Worm (Caenorhabditis elegans) whole organism, early embryonic: Measurements from ENCODE around the gene pho-5.

Source experiments
- B0310.2 ChIP-seq: sonication (generic microtip); optimal IDR thresholded peaks from 2 replicates; lab custom pipeline; 2016; ENCODE audit warnings: mild to moderate bottlenecking, missing genetic modification characterization, missing compliant biosample characterization
- F13C5.2 ChIP-seq: sonication (generic microtip); optimal IDR thresholded peaks from 2 replicates; lab custom pipeline; 2017; ENCODE audit warnings: mild to moderate bottlenecking, missing genetic modification characterization, inconsistent platforms, missing compliant biosample characterization
- ama-1 ChIP-seq: fragments of 150-350 bp; optimal IDR thresholded peaks from 2 replicates; lab custom pipeline; 2014
- flt-1 ChIP-seq: fragments of 200-800 bp; sonication (Bioruptor generic); IDR thresholded peaks from 2 replicates; pipeline ENCODE4 v1.3.6; 2022; ENCODE audit warnings: missing genetic modification characterization, missing compliant biosample characterization

ce11 chrIII:7314927-7315547, 29.4 kb upstream of the pho-5 start, which contains the start of gene nspg-6:
- no peak for TF ChIP-seq F13C5.2
- no peak for TF ChIP-seq flt-1 (GFP tag; lab: Robert Waterston, UW)
- no peak for TF ChIP-seq B0310.2 (tag; lab: Kevin White, UChicago)
- no peak for TF ChIP-seq ama-1
